Fruit fly (Drosophila melanogaster) whole organism, embryonic: Measurements from ENCODE around the gene CG10587.

ENCODE experiments used
- CG12299 ChIP-seq: fragments of 200-800 bp; sonication (Bioruptor generic); optimal IDR thresholded peaks from 2 replicates; lab custom pipeline; 2018; ENCODE audit warnings: missing biosample characterization, mild to moderate bottlenecking, missing genetic modification characterization
- CG2712 ChIP-seq: fragments of 200-800 bp; optimal IDR thresholded peaks from 3 replicates; lab custom pipeline; 2019; ENCODE audit warnings: missing biosample characterization, mild to moderate bottlenecking, missing genetic modification characterization, moderate library complexity
- CG42726 ChIP-seq: fragments of 200-800 bp; sonication (Bioruptor generic); IDR thresholded peaks from 2 replicates; pipeline ENCODE4 v1.3.6; 2022; ENCODE audit warnings: missing biosample characterization, missing genetic modification characterization; ENCODE audit not compliant: partially characterized antibody
- CG4404 ChIP-seq: fragments of 200-800 bp; sonication (Bioruptor generic); IDR thresholded peaks from 2 replicates; pipeline ENCODE4 v1.3.6; 2022; ENCODE audit warnings: missing biosample characterization, missing genetic modification characterization
- CG7987 ChIP-seq: fragments of 200-800 bp; sonication (Bioruptor generic); optimal IDR thresholded peaks from 2 replicates; lab custom pipeline; 2018; ENCODE audit warnings: missing biosample characterization, mild to moderate bottlenecking, missing genetic modification characterization, moderate library complexity
- Drgx ChIP-seq: fragments of 200-800 bp; sonication (Bioruptor generic); IDR thresholded peaks from 2 replicates; pipeline ENCODE4 v1.3.6; 2022; ENCODE audit warnings: missing biosample characterization, missing genetic modification characterization
- Hmr ChIP-seq: fragments of 200-800 bp; sonication (Bioruptor generic); optimal IDR thresholded peaks from 3 replicates; lab custom pipeline; 2017; ENCODE audit warnings: mild to moderate bottlenecking, missing biosample characterization, missing genetic modification reagents, missing genetic modification characterization
- Sox102F ChIP-seq: fragments of 200-800 bp; sonication (Bioruptor generic); optimal IDR thresholded peaks from 2 replicates; lab custom pipeline; 2018; ENCODE audit warnings: missing biosample characterization, mild to moderate bottlenecking, missing genetic modification characterization, moderate library complexity
- ash1 ChIP-seq: fragments of 200-800 bp; sonication (Bioruptor generic); optimal IDR thresholded peaks from 2 replicates; lab custom pipeline; 2018; ENCODE audit warnings: missing biosample characterization, mild to moderate bottlenecking, missing genetic modification characterization
- bsh ChIP-seq, 2 experiments: fragments of 200-800 bp; sonication (Bioruptor generic); optimal IDR thresholded peaks; 2 replicates each; lab custom pipeline; 2017 to 2018; ENCODE audit warnings: mild to moderate bottlenecking in 2 of 2, missing biosample characterization in 2 of 2, missing genetic modification characterization in 2 of 2, moderate library complexity in 1 of 2
- gem ChIP-seq: fragments of 200-800 bp; sonication (Bioruptor generic); optimal IDR thresholded peaks from 2 replicates; lab custom pipeline; 2019; ENCODE audit warnings: missing biosample characterization, mild to moderate bottlenecking, missing genetic modification characterization, moderate library complexity
- gt ChIP-seq: fragments of 200-800 bp; sonication (Bioruptor generic); IDR thresholded peaks from 2 replicates; pipeline ENCODE4 v1.3.6; 2022; ENCODE audit warnings: missing biosample characterization, missing genetic modification characterization
- phol ChIP-seq: fragments of 200-800 bp; sonication (Bioruptor generic); optimal IDR thresholded peaks from 3 replicates; lab custom pipeline; 2018; ENCODE audit warnings: missing biosample characterization, mild to moderate bottlenecking, missing genetic modification characterization, moderate library complexity
- run ChIP-seq: fragments of 200-800 bp; sonication (Bioruptor generic); optimal IDR thresholded peaks from 3 replicates; lab custom pipeline; 2018; ENCODE audit warnings: missing biosample characterization, mild to moderate bottlenecking, missing genetic modification characterization
- tap ChIP-seq: fragments of 200-800 bp; optimal IDR thresholded peaks from 3 replicates; lab custom pipeline; 2019; ENCODE audit warnings: missing biosample characterization, mild to moderate bottlenecking, missing genetic modification characterization, moderate library complexity
- tna ChIP-seq: fragments of 200-800 bp; sonication (Bioruptor generic); IDR thresholded peaks from 2 replicates; pipeline ENCODE4 v1.3.6; 2022; ENCODE audit warnings: missing biosample characterization, missing genetic modification characterization; ENCODE audit not compliant: partially characterized antibody

The CG10587 gene

dm6 chr3L:20914375-20914774 lies 48.0 kb downstream of the CG10587 start:
- TF ChIP-seq tap (tag; lab: Kevin White, UChicago) (no peak), Drgx (peak; percentile 61; the same call in 1 of the 2 replicates), CG4404 (GFP tag; lab: Robert Waterston, UW) (no peak), bsh (GFP tag; optimal IDR thresholded peaks at IDR 0.05; lab: Kevin White, UChicago) (peak in 1 of 2 experiments; percentile 25), gem (tag; lab: Kevin White, UChicago) (peak; percentile 22), CG2712 (tag; lab: Kevin White, UChicago) (peak; percentile 2), phol (peak; percentile 1), Hmr (no peak), run (tag; lab: Kevin White, UChicago) (no peak), CG7987 (GFP tag; lab: Kevin White, UChicago) (no peak), tna (no peak), ash1 (GFP tag; lab: Kevin White, UChicago) (no peak), Sox102F (GFP tag; lab: Kevin White, UChicago) (peak; percentile 10), CG12299 (tag; lab: Kevin White, UChicago) (no peak), gt (GFP tag; lab: Robert Waterston, UW) (no peak), CG42726 (GFP tag; lab: Robert Waterston, UW) (no peak)
